Worm (Caenorhabditis elegans) whole organism, late embryonic: Measurements from ENCODE around the gene F22F7.4.

Source experiments
- ceh-22 ChIP-seq: sonication (generic microtip); optimal IDR thresholded peaks from 2 replicates; lab custom pipeline; 2017; ENCODE audit warnings: missing biosample characterization, missing genetic modification characterization
- ceh-9 ChIP-seq: sonication (generic microtip); optimal IDR thresholded peaks from 2 replicates; lab custom pipeline; 2016; ENCODE audit warnings: mild to moderate bottlenecking, missing genetic modification characterization, inconsistent platforms, missing compliant biosample characterization
- nhr-11 ChIP-seq: fragments of 150-350 bp; optimal IDR thresholded peaks from 2 replicates; lab custom pipeline; 2014; ENCODE audit warnings: missing biosample characterization, missing genetic modification characterization
- nhr-232 ChIP-seq: sonication (generic microtip); optimal IDR thresholded peaks from 2 replicates; lab custom pipeline; 2016; ENCODE audit warnings: missing genetic modification characterization, missing compliant biosample characterization

ce11 chrV:2083869-2084268, 22.0 kb downstream of the F22F7.4 start:
- no peak for TF ChIP-seq nhr-232 (tag; lab: Kevin White, UChicago)
- no peak for TF ChIP-seq nhr-11 (tag; lab: Kevin White, UChicago)
- no peak for TF ChIP-seq ceh-22 (tag; lab: Kevin White, UChicago)
- no peak for TF ChIP-seq ceh-9 (tag; lab: Kevin White, UChicago)
